Worm (Caenorhabditis elegans) whole organism, L2 larva: ENCODE data around the gene spat-1.

Experiments used
- C34F6.9 ChIP-seq: fragments of 150-350 bp; optimal IDR thresholded peaks from 2 replicates; lab custom pipeline; 2014; ENCODE audit warnings: missing biosample characterization, missing genetic modification characterization
- F13H6.1 ChIP-seq: sonication (generic microtip); optimal IDR thresholded peaks from 2 replicates; lab custom pipeline; 2016; ENCODE audit warnings: missing genetic modification characterization, missing compliant biosample characterization
- R02D3.7 ChIP-seq: fragments of 150-350 bp; optimal IDR thresholded peaks from 2 replicates; lab custom pipeline; 2014; ENCODE audit warnings: missing biosample characterization, missing genetic modification characterization
- Y55F3AM.14 ChIP-seq: fragments of 200-800 bp; sonication (Bioruptor generic); optimal IDR thresholded peaks from 2 replicates; lab custom pipeline; 2018; ENCODE audit warnings: mild to moderate bottlenecking, missing genetic modification characterization, missing compliant biosample characterization
- ZK546.5 ChIP-seq: sonication (generic microtip); optimal IDR thresholded peaks from 2 replicates; lab custom pipeline; 2017; ENCODE audit warnings: missing biosample characterization, missing genetic modification characterization
- alr-1 ChIP-seq: fragments of 150-350 bp; optimal IDR thresholded peaks from 2 replicates; lab custom pipeline; 2014; ENCODE audit warnings: missing biosample characterization, missing genetic modification characterization
- aly-2 ChIP-seq: fragments of 150-350 bp; optimal IDR thresholded peaks from 2 replicates; lab custom pipeline; 2014; ENCODE audit warnings: missing biosample characterization, missing genetic modification characterization
- ama-1 ChIP-seq: fragments of 150-350 bp; optimal IDR thresholded peaks from 2 replicates; lab custom pipeline; 2018; ENCODE audit warnings: inconsistent platforms
- blmp-1 ChIP-seq: sonication (generic microtip); optimal IDR thresholded peaks from 2 replicates; lab custom pipeline; 2017; ENCODE audit warnings: missing genetic modification characterization, mild to moderate bottlenecking, missing compliant biosample characterization, antibody characterized with exemption, moderate library complexity; ENCODE audit not compliant: insufficient read depth
- ceh-16 ChIP-seq: fragments of 150-350 bp; optimal IDR thresholded peaks from 2 replicates; lab custom pipeline; 2014; ENCODE audit warnings: missing biosample characterization, missing genetic modification characterization
- ceh-82 ChIP-seq: fragments of 150-350 bp; optimal IDR thresholded peaks from 2 replicates; lab custom pipeline; 2014; ENCODE audit warnings: missing biosample characterization, missing genetic modification characterization
- crh-2 ChIP-seq: sonication (generic microtip); optimal IDR thresholded peaks from 2 replicates; lab custom pipeline; 2017; ENCODE audit warnings: missing biosample characterization, missing genetic modification characterization
- dmd-4 ChIP-seq: sonication (generic microtip); optimal IDR thresholded peaks from 2 replicates; lab custom pipeline; 2017; ENCODE audit warnings: missing biosample characterization, missing genetic modification characterization
- egl-27 ChIP-seq: sonication (generic microtip); optimal IDR thresholded peaks from 3 replicates; lab custom pipeline; 2017; ENCODE audit warnings: missing biosample characterization, missing genetic modification reagents, missing genetic modification characterization
- elt-1 ChIP-seq: fragments of 150-350 bp; optimal IDR thresholded peaks from 2 replicates; lab custom pipeline; 2014; ENCODE audit warnings: missing biosample characterization, missing genetic modification characterization
- elt-3 ChIP-seq: sonication (generic microtip); optimal IDR thresholded peaks from 2 replicates; lab custom pipeline; 2017; ENCODE audit warnings: missing biosample characterization, missing genetic modification characterization
- fos-1 ChIP-seq: fragments of 150-350 bp; optimal IDR thresholded peaks from 2 replicates; lab custom pipeline; 2014; ENCODE audit warnings: missing biosample characterization, missing genetic modification characterization
- gmeb-1 ChIP-seq: fragments of 150-350 bp; optimal IDR thresholded peaks from 2 replicates; lab custom pipeline; 2014; ENCODE audit warnings: missing biosample characterization, missing genetic modification characterization
- lin-11 ChIP-seq: fragments of 150-350 bp; sonication (generic microtip); optimal IDR thresholded peaks from 2 replicates; lab custom pipeline; 2014; ENCODE audit warnings: missing biosample characterization, missing genetic modification characterization, inconsistent platforms, mixed read lengths
- lin-13 ChIP-seq: fragments of 150-350 bp; optimal IDR thresholded peaks from 2 replicates; lab custom pipeline; 2014; ENCODE audit warnings: missing biosample characterization, missing genetic modification reagents, missing genetic modification characterization
- lin-39 ChIP-seq: fragments of 150-350 bp; optimal IDR thresholded peaks from 2 replicates; lab custom pipeline; 2014; ENCODE audit warnings: missing biosample characterization, missing genetic modification reagents, missing genetic modification characterization
- lsy-2 ChIP-seq, 2 experiments: fragments of 150-350 bp in 1 of 2; sonication (generic microtip) in 1 of 2; optimal IDR thresholded peaks; 2 replicates each; lab custom pipeline; 2014 to 2017; ENCODE audit warnings: missing biosample characterization in 2 of 2, missing genetic modification characterization in 2 of 2
- mab-5 ChIP-seq: fragments of 150-350 bp; optimal IDR thresholded peaks from 2 replicates; lab custom pipeline; 2014; ENCODE audit warnings: missing biosample characterization, missing genetic modification characterization
- mbf-1 ChIP-seq: sonication (generic microtip); optimal IDR thresholded peaks from 2 replicates; lab custom pipeline; 2017; ENCODE audit warnings: missing biosample characterization, missing genetic modification characterization
- mdl-1 ChIP-seq, 2 experiments: fragments of 150-350 bp in 1 of 2; sonication (generic microtip) in 1 of 2; optimal IDR thresholded peaks; 2 replicates each; lab custom pipeline; 2017; ENCODE audit warnings: missing biosample characterization in 2 of 2, missing genetic modification characterization in 2 of 2
- nhr-10 ChIP-seq: sonication (generic microtip); optimal IDR thresholded peaks from 2 replicates; lab custom pipeline; 2017; ENCODE audit warnings: missing biosample characterization, missing genetic modification characterization
- nhr-11 ChIP-seq: fragments of 150-350 bp; optimal IDR thresholded peaks from 2 replicates; lab custom pipeline; 2014; ENCODE audit warnings: missing biosample characterization, missing genetic modification characterization
- nhr-12 ChIP-seq: fragments of 150-350 bp; optimal IDR thresholded peaks from 2 replicates; lab custom pipeline; 2014; ENCODE audit warnings: missing biosample characterization, missing genetic modification characterization
- nhr-129 ChIP-seq: fragments of 150-350 bp; optimal IDR thresholded peaks from 2 replicates; lab custom pipeline; 2014; ENCODE audit warnings: missing biosample characterization, missing genetic modification characterization
- nhr-21 ChIP-seq: fragments of 150-350 bp; optimal IDR thresholded peaks from 2 replicates; lab custom pipeline; 2014; ENCODE audit warnings: missing biosample characterization, missing genetic modification characterization
- nhr-23 ChIP-seq: fragments of 150-350 bp; optimal IDR thresholded peaks from 2 replicates; lab custom pipeline; 2014; ENCODE audit warnings: missing biosample characterization, missing genetic modification reagents, missing genetic modification characterization
- nhr-237 ChIP-seq: fragments of 150-350 bp; optimal IDR thresholded peaks from 2 replicates; lab custom pipeline; 2014; ENCODE audit warnings: missing biosample characterization, missing genetic modification characterization
- nhr-25 ChIP-seq: fragments of 150-350 bp; sonication (generic microtip); optimal IDR thresholded peaks from 3 replicates; lab custom pipeline; 2014; ENCODE audit warnings: missing biosample characterization, missing genetic modification characterization
- nhr-6 ChIP-seq: fragments of 150-350 bp; optimal IDR thresholded peaks from 2 replicates; lab custom pipeline; 2014; ENCODE audit warnings: missing biosample characterization, missing genetic modification characterization
- nhr-77 ChIP-seq: fragments of 150-350 bp; optimal IDR thresholded peaks from 2 replicates; lab custom pipeline; 2014; ENCODE audit warnings: missing biosample characterization, missing genetic modification characterization
- peb-1 ChIP-seq: fragments of 150-350 bp; optimal IDR thresholded peaks from 2 replicates; lab custom pipeline; 2014; ENCODE audit warnings: missing biosample characterization, missing genetic modification characterization
- sem-4 ChIP-seq: fragments of 150-350 bp; optimal IDR thresholded peaks from 2 replicates; lab custom pipeline; 2014; ENCODE audit warnings: missing biosample characterization, missing genetic modification reagents, missing genetic modification characterization
- skn-1 ChIP-seq: sonication (generic microtip); optimal IDR thresholded peaks from 2 replicates; lab custom pipeline; 2017; ENCODE audit warnings: missing biosample characterization, missing genetic modification characterization
- sma-3 ChIP-seq: sonication (generic microtip); optimal IDR thresholded peaks from 2 replicates; lab custom pipeline; 2016; ENCODE audit warnings: missing genetic modification reagents, missing genetic modification characterization, missing compliant biosample characterization
- sma-9 ChIP-seq, 2 experiments: fragments of 150-350 bp in 1 of 2; sonication (generic microtip) in 1 of 2; optimal IDR thresholded peaks; 2 replicates each; lab custom pipeline; 2014 to 2016; ENCODE audit warnings: missing genetic modification characterization in 2 of 2, mild to moderate bottlenecking in 1 of 2, missing biosample characterization in 1 of 2, missing compliant biosample characterization in 1 of 2, missing genetic modification reagents in 1 of 2, moderate library complexity in 1 of 2
- snpc-4 ChIP-seq: fragments of 150-350 bp; optimal IDR thresholded peaks from 2 replicates; lab custom pipeline; 2014; ENCODE audit warnings: missing biosample characterization, missing genetic modification characterization
- unc-39 ChIP-seq: fragments of 150-350 bp; optimal IDR thresholded peaks from 2 replicates; lab custom pipeline; 2014; ENCODE audit warnings: missing biosample characterization, missing genetic modification characterization
- unc-55 ChIP-seq: fragments of 150-350 bp; sonication (generic microtip); optimal IDR thresholded peaks from 3 replicates; lab custom pipeline; 2014; ENCODE audit warnings: missing biosample characterization, missing genetic modification reagents, missing genetic modification characterization
- unc-62 ChIP-seq: fragments of 150-350 bp; optimal IDR thresholded peaks from 2 replicates; lab custom pipeline; 2014; ENCODE audit warnings: missing biosample characterization, missing genetic modification reagents, missing genetic modification characterization
- zag-1 ChIP-seq: fragments of 150-350 bp; optimal IDR thresholded peaks from 2 replicates; lab custom pipeline; 2014; ENCODE audit warnings: missing biosample characterization, missing genetic modification characterization
- ztf-1 ChIP-seq: fragments of 200-800 bp; sonication (Bioruptor generic); conservative IDR thresholded peaks from 2 replicates; pipeline ENCODE4 v1.3.6; 2022; ENCODE audit warnings: missing genetic modification characterization, missing compliant biosample characterization
- ztf-11 ChIP-seq: sonication (generic microtip); optimal IDR thresholded peaks from 2 replicates; lab custom pipeline; 2017; ENCODE audit warnings: missing biosample characterization, missing genetic modification characterization
- ztf-4 ChIP-seq: fragments of 150-350 bp; optimal IDR thresholded peaks from 2 replicates; lab custom pipeline; 2014; ENCODE audit warnings: missing biosample characterization, missing genetic modification characterization

spat-1 gene

DNA sequence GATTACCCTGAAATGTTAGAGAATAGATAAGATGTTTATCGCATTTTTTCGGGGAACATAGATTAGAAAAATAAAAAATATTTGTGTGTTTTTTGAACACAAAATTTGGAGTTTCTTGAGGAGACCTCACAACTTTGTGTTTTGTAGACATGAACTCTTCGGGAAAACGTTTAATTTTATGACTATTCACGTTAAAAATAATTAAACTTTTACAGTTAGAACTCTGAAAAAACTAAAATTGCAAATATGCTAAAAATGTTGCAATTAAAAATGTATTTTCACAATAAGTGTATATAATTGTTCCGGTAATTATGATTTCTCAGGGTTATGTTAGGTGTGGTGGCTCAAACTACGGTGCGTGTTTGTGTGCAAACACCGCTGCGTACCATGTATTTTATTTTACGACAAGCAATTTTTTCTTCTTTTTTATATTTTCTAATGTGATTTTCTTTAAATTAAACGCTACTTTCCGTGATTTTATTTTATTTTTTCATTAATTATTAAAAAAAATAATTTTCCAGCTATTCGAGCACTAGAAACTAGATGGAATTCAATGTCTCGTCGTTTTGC lies at the start of gene spat-1, which contains the start of gene F57C2.5:
TSS of gene spat-1 (plus strand) at position 520 of the 570 bp plus-strand sequence.
TSS of gene F57C2.5 (minus strand) at position 7 of the 570 bp plus-strand sequence.
- TF ChIP-seq ceh-16 (tag; lab: Kevin White, UChicago) (no peak), ztf-1 (no peak), F13H6.1 (tag; lab: Kevin White, UChicago) (peak; percentile 59), R02D3.7 (tag; lab: Kevin White, UChicago) (no peak), dmd-4 (tag; lab: Kevin White, UChicago) (no peak), nhr-21 (tag; lab: Kevin White, UChicago) (no peak), mab-5 (tag; lab: Kevin White, UChicago) (no peak), unc-39 (tag; lab: Kevin White, UChicago) (no peak), lin-11 (no peak), elt-3 (tag; lab: Kevin White, UChicago) (no peak), nhr-6 (tag; lab: Kevin White, UChicago) (no peak), unc-62 (GFP tag; lab: Kevin White, UChicago) (no peak), ZK546.5 (tag; lab: Kevin White, UChicago) (no peak), alr-1 (tag; lab: Kevin White, UChicago) (no peak), ama-1 (lab: Kevin White, UChicago) (no peak), unc-55 (peak; percentile 88), C34F6.9 (tag; lab: Kevin White, UChicago) (peak; percentile 81), lin-39 (no peak), ztf-4 (tag; lab: Kevin White, UChicago) (no peak), lsy-2 (tag; optimal IDR thresholded peaks at IDR 0.05; lab: Kevin White, UChicago) (peak; percentile 82 to 98), sma-3 (GFP tag; lab: Kevin White, UChicago) (peak; percentile 84), sma-9 (GFP tag; optimal IDR thresholded peaks at IDR 0.05; lab: Kevin White, UChicago) (no peak), sma-9 (tag; optimal IDR thresholded peaks at IDR 0.05; lab: Kevin White, UChicago) (no peak), nhr-25 (tag; lab: Kevin White, UChicago) (peak; percentile 63), nhr-23 (tag; lab: Kevin White, UChicago) (no peak), nhr-77 (tag; lab: Kevin White, UChicago) (no peak), snpc-4 (tag; lab: Kevin White, UChicago) (peak; percentile 2), gmeb-1 (peak; percentile 33), ceh-82 (tag; lab: Kevin White, UChicago) (no peak), nhr-12 (tag; lab: Kevin White, UChicago) (no peak), elt-1 (no peak), nhr-237 (tag; lab: Kevin White, UChicago) (no peak), aly-2 (tag; lab: Kevin White, UChicago) (no peak), peb-1 (tag; lab: Kevin White, UChicago) (no peak), crh-2 (tag; lab: Kevin White, UChicago) (peak; percentile 70), blmp-1 (tag; lab: Kevin White, UChicago) (no peak), mbf-1 (tag; lab: Kevin White, UChicago) (no peak), Y55F3AM.14 (GFP tag; lab: Kevin White, UChicago) (no peak), fos-1 (tag; lab: Kevin White, UChicago) (peak; percentile 46), lin-13 (GFP tag; lab: Kevin White, UChicago) (peak; percentile 65), sem-4 (tag; lab: Kevin White, UChicago) (no peak), nhr-11 (tag; lab: Kevin White, UChicago) (no peak), ztf-11 (tag; lab: Kevin White, UChicago) (no peak), skn-1 (tag; lab: Kevin White, UChicago) (no peak), mdl-1 (tag; optimal IDR thresholded peaks at IDR 0.05; lab: Kevin White, UChicago) (no peak), zag-1 (tag; lab: Kevin White, UChicago) (no peak), nhr-10 (no peak), egl-27 (tag; lab: Kevin White, UChicago) (no peak), nhr-129 (tag; lab: Kevin White, UChicago) (peak; percentile 72)
